Worm (Caenorhabditis elegans): ENCODE results near the gene set-13.

Gene set-13

ce11 chrII:2857559-2857958 is 40.8 kb downstream of the set-13 start:
- TF ChIP-seq jun-1 (tag; optimal IDR thresholded peaks at IDR 0.05), result no peak
- TF ChIP-seq lin-15B (tag; optimal IDR thresholded peaks at IDR 0.05), result no peak
- TF ChIP-seq ztf-11 (tag; optimal IDR thresholded peaks at IDR 0.05), result no peak
- TF ChIP-seq nhr-43 (tag; optimal IDR thresholded peaks at IDR 0.05; ENCODE audit: poor library complexity, severe bottlenecking), result peak; percentile 63
- TF ChIP-seq pha-4 (tag; optimal IDR thresholded peaks at IDR 0.05), result no peak
- no peak for TF ChIP-seq pqm-1 (tag; optimal IDR thresholded peaks at IDR 0.05)
- TF ChIP-seq ZK546.5 (tag; optimal IDR thresholded peaks at IDR 0.05), result no peak
- no peak for TF ChIP-seq nfya-1 (tag; optimal IDR thresholded peaks at IDR 0.05; ENCODE audit: insufficient read depth)
- TF ChIP-seq nhr-11 (tag; optimal IDR thresholded peaks at IDR 0.05), result no peak
- TF ChIP-seq fos-1 (tag; optimal IDR thresholded peaks at IDR 0.05), result no peak
- TF ChIP-seq elt-3 (tag; optimal IDR thresholded peaks at IDR 0.05), result peak in 2 of 3 experiments; percentile 70 to 95
- peak; percentile 81 for TF ChIP-seq elt-1 (tag; optimal IDR thresholded peaks at IDR 0.05)
- TF ChIP-seq nhr-25 (tag; optimal IDR thresholded peaks at IDR 0.05), result peak; percentile 49
- no peak for TF ChIP-seq mml-1 (tag; optimal IDR thresholded peaks at IDR 0.05)

- TF ChIP-seq ceh-28 (tag; optimal IDR thresholded peaks at IDR 0.05) (no peak), nhr-28 (tag; optimal IDR thresholded peaks at IDR 0.05) (no peak), snpc-4 (tag; optimal IDR thresholded peaks at IDR 0.05) (no peak), lin-39 (tag; optimal IDR thresholded peaks at IDR 0.05) (no peak), pha-4 (tag; optimal IDR thresholded peaks at IDR 0.05) (no peak), ZK546.5 (tag; optimal IDR thresholded peaks at IDR 0.05) (no peak), elt-3 (tag; optimal IDR thresholded peaks at IDR 0.05) (no peak), nhr-67 (tag; optimal IDR thresholded peaks at IDR 0.05) (no peak), fkh-2 (tag; optimal IDR thresholded peaks at IDR 0.05) (no peak), ceh-9 (tag; optimal IDR thresholded peaks at IDR 0.05) (no peak), zag-1 (tag; optimal IDR thresholded peaks at IDR 0.05) (no peak), eor-1 (tag; optimal IDR thresholded peaks at IDR 0.05) (no peak), nhr-237 (tag; optimal IDR thresholded peaks at IDR 0.05) (no peak), ama-1 (optimal IDR thresholded peaks at IDR 0.05) (no peak), unc-39 (tag; optimal IDR thresholded peaks at IDR 0.05) (no peak)
Observed at ce11 chrII:2858851-2859250, 42.1 kb downstream of the set-13 start.

- TF ChIP-seq skn-1 (tag; optimal IDR thresholded peaks at IDR 0.05) (no peak), ceh-28 (tag; optimal IDR thresholded peaks at IDR 0.05) (no peak), unc-62 (GFP tag; optimal IDR thresholded peaks at IDR 0.05) (no peak), zag-1 (tag; optimal IDR thresholded peaks at IDR 0.05) (no peak)
Observed at ce11 chrII:2859315-2859714, 42.5 kb downstream of the set-13 start.

- TF ChIP-seq elt-2 (tag; optimal IDR thresholded peaks at IDR 0.05) (no peak), pha-4 (tag; optimal IDR thresholded peaks at IDR 0.05) (peak; percentile 24), nhr-28 (tag; optimal IDR thresholded peaks at IDR 0.05) (no peak), fkh-10 (GFP tag; optimal IDR thresholded peaks at IDR 0.05) (no peak), elt-1 (tag; optimal IDR thresholded peaks at IDR 0.05) (no peak), lsy-12 (tag; optimal IDR thresholded peaks at IDR 0.05) (no peak), nhr-76 (tag; optimal IDR thresholded peaks at IDR 0.05) (no peak), nhr-25 (tag; optimal IDR thresholded peaks at IDR 0.05) (no peak), nhr-77 (tag; optimal IDR thresholded peaks at IDR 0.05) (no peak), nhr-11 (tag; optimal IDR thresholded peaks at IDR 0.05) (no peak), nfya-1 (tag; optimal IDR thresholded peaks at IDR 0.05; ENCODE audit: insufficient read depth) (peak; percentile 10), nhr-23 (tag; optimal IDR thresholded peaks at IDR 0.05) (peak; percentile 43), jun-1 (tag; optimal IDR thresholded peaks at IDR 0.05) (no peak)
Observed at ce11 chrII:2859873-2860821, 43.4 kb downstream of the set-13 start.
